Fruit fly (Drosophila melanogaster) whole organism, embryonic: ENCODE results near the gene Rpt4.
A peak's percentile ranks its signal among the peaks of the same experiment; 100 is the strongest.

Source experiments
- Asciz ChIP-seq: fragments of 200-800 bp; sonication (Bioruptor generic); optimal IDR thresholded peaks from 2 replicates; lab custom pipeline; 2017; ENCODE audit warnings: missing biosample characterization, mild to moderate bottlenecking, missing genetic modification characterization, missing genetic modification reagents
- Blimp-1 ChIP-seq: fragments of 200-800 bp; sonication (Bioruptor generic); optimal IDR thresholded peaks from 3 replicates; lab custom pipeline; 2018; ENCODE audit warnings: missing biosample characterization, missing genetic modification characterization, mild to moderate bottlenecking, moderate library complexity, missing genetic modification reagents
- CG10366 ChIP-seq: fragments of 200-800 bp; sonication (Bioruptor generic); IDR thresholded peaks from 2 replicates; pipeline ENCODE4 v1.3.6; 2022; ENCODE audit warnings: missing biosample characterization, missing genetic modification characterization
- CG12155 ChIP-seq: fragments of 200-800 bp; sonication (Bioruptor generic); optimal IDR thresholded peaks from 3 replicates; lab custom pipeline; 2016; ENCODE audit warnings: missing biosample characterization, missing genetic modification characterization
- CG13894 ChIP-seq: fragments of 200-800 bp; sonication (Bioruptor generic); optimal IDR thresholded peaks from 3 replicates; lab custom pipeline; 2018; ENCODE audit warnings: missing biosample characterization, mild to moderate bottlenecking, missing genetic modification characterization, moderate library complexity
- CG14965 ChIP-seq: fragments of 200-800 bp; sonication (Bioruptor generic); optimal IDR thresholded peaks from 2 replicates; lab custom pipeline; 2016; ENCODE audit warnings: missing biosample characterization, missing genetic modification characterization, borderline replicate concordance
- CG15073 ChIP-seq: fragments of 200-800 bp; sonication (Bioruptor generic); optimal IDR thresholded peaks from 2 replicates; lab custom pipeline; 2016; ENCODE audit warnings: missing biosample characterization, missing genetic modification characterization
- CG2889 ChIP-seq: fragments of 200-800 bp; sonication (Bioruptor generic); IDR thresholded peaks from 3 replicates; pipeline ENCODE4 v1.3.6; 2022; ENCODE audit warnings: missing biosample characterization, missing genetic modification characterization
- CG30020 ChIP-seq: fragments of 200-800 bp; optimal IDR thresholded peaks from 2 replicates; lab custom pipeline; 2019; ENCODE audit warnings: missing biosample characterization, mild to moderate bottlenecking, missing genetic modification characterization, moderate library complexity
- CG33213 ChIP-seq: fragments of 200-800 bp; sonication (Bioruptor generic); optimal IDR thresholded peaks from 3 replicates; lab custom pipeline; 2016; ENCODE audit warnings: missing biosample characterization, missing genetic modification characterization
- CG6689 ChIP-seq: fragments of 200-800 bp; sonication (Bioruptor generic); IDR thresholded peaks from 2 replicates; pipeline ENCODE4 v1.3.6; 2022; ENCODE audit warnings: missing biosample characterization, missing genetic modification characterization
- CG6765 ChIP-seq: fragments of 200-800 bp; sonication (Bioruptor generic); optimal IDR thresholded peaks from 3 replicates; lab custom pipeline; 2017; ENCODE audit warnings: missing biosample characterization, mild to moderate bottlenecking, missing genetic modification characterization
- CG7372 ChIP-seq: fragments of 200-800 bp; sonication (Bioruptor generic); IDR thresholded peaks from 2 replicates; pipeline ENCODE4 v1.3.6; 2022; ENCODE audit warnings: missing biosample characterization, missing genetic modification characterization
- CG7745 ChIP-seq: fragments of 200-800 bp; sonication (Bioruptor generic); optimal IDR thresholded peaks from 2 replicates; lab custom pipeline; 2018; ENCODE audit warnings: missing biosample characterization, mild to moderate bottlenecking, missing genetic modification characterization, moderate library complexity
- CG7963 ChIP-seq: fragments of 200-800 bp; sonication (Bioruptor generic); IDR thresholded peaks from 3 replicates; pipeline ENCODE4 v1.3.6; 2022; ENCODE audit warnings: missing biosample characterization, missing genetic modification characterization; ENCODE audit not compliant: partially characterized antibody
- CG9727 ChIP-seq: fragments of 200-800 bp; sonication (Bioruptor generic); optimal IDR thresholded peaks from 3 replicates; lab custom pipeline; 2017; ENCODE audit warnings: missing biosample characterization, mild to moderate bottlenecking, missing genetic modification characterization
- CG9932 ChIP-seq: fragments of 200-800 bp; sonication (Bioruptor generic); IDR thresholded peaks from 2 replicates; pipeline ENCODE4 v1.3.6; 2022; ENCODE audit warnings: missing biosample characterization, missing genetic modification characterization
- Dek ChIP-seq: fragments of 200-800 bp; sonication (Bioruptor generic); optimal IDR thresholded peaks from 3 replicates; lab custom pipeline; 2019; ENCODE audit warnings: missing biosample characterization, mild to moderate bottlenecking, missing genetic modification characterization, moderate library complexity
- Dref ChIP-seq: fragments of 200-800 bp; sonication (Bioruptor generic); IDR thresholded peaks from 2 replicates; pipeline ENCODE4 v1.3.6; 2022; ENCODE audit warnings: missing biosample characterization, missing genetic modification characterization
- Ets97D ChIP-seq: fragments of 200-800 bp; sonication (Bioruptor generic); optimal IDR thresholded peaks from 3 replicates; lab custom pipeline; 2016; ENCODE audit warnings: missing biosample characterization, missing genetic modification characterization
- HLH54F ChIP-seq: fragments of 200-800 bp; sonication (Bioruptor generic); optimal IDR thresholded peaks from 3 replicates; lab custom pipeline; 2016; ENCODE audit warnings: missing biosample characterization, missing genetic modification characterization
- Hr3 ChIP-seq: fragments of 200-800 bp; sonication (Bioruptor generic); optimal IDR thresholded peaks from 3 replicates; lab custom pipeline; 2016; ENCODE audit warnings: missing biosample characterization, missing genetic modification characterization
- Hsf ChIP-seq: fragments of 200-800 bp; sonication (Bioruptor generic); optimal IDR thresholded peaks from 3 replicates; lab custom pipeline; 2016; ENCODE audit warnings: missing biosample characterization, missing genetic modification characterization
- Myb ChIP-seq: fragments of 200-800 bp; sonication (Bioruptor generic); optimal IDR thresholded peaks from 2 replicates; lab custom pipeline; 2016; ENCODE audit warnings: missing biosample characterization, missing genetic modification characterization
- Nf-YB ChIP-seq: fragments of 200-800 bp; sonication (Bioruptor generic); optimal IDR thresholded peaks from 3 replicates; lab custom pipeline; 2019; ENCODE audit warnings: missing biosample characterization, mild to moderate bottlenecking, missing genetic modification characterization, moderate library complexity
- Spps ChIP-seq: fragments of 200-800 bp; sonication (Bioruptor generic); optimal IDR thresholded peaks from 2 replicates; lab custom pipeline; 2018; ENCODE audit warnings: missing biosample characterization, mild to moderate bottlenecking, missing genetic modification characterization
- al ChIP-seq: fragments of 200-800 bp; sonication (Bioruptor generic); IDR thresholded peaks from 2 replicates; pipeline ENCODE4 v1.3.6; 2022; ENCODE audit warnings: missing biosample characterization, missing genetic modification characterization
- ash1 ChIP-seq: fragments of 200-800 bp; sonication (Bioruptor generic); optimal IDR thresholded peaks from 2 replicates; lab custom pipeline; 2018; ENCODE audit warnings: missing biosample characterization, mild to moderate bottlenecking, missing genetic modification characterization
- bcd ChIP-seq: fragments of 200-800 bp; sonication (Bioruptor generic); optimal IDR thresholded peaks from 2 replicates; lab custom pipeline; 2017; ENCODE audit warnings: missing biosample characterization, mild to moderate bottlenecking, missing genetic modification characterization
- croc ChIP-seq: fragments of 200-800 bp; sonication (Bioruptor generic); conservative IDR thresholded peaks from 3 replicates; pipeline ENCODE4 v1.3.6; 2022; ENCODE audit warnings: missing biosample characterization, missing genetic modification characterization
- disco-r ChIP-seq: fragments of 200-800 bp; sonication (Bioruptor generic); optimal IDR thresholded peaks from 2 replicates; lab custom pipeline; 2016; ENCODE audit warnings: missing biosample characterization, missing genetic modification characterization
- esg ChIP-seq: fragments of 200-800 bp; sonication (Bioruptor generic); conservative IDR thresholded peaks from 2 replicates; pipeline ENCODE4 v1.3.6; 2022; ENCODE audit warnings: missing biosample characterization, missing genetic modification characterization
- gfzf ChIP-seq: fragments of 200-800 bp; sonication (Bioruptor generic); optimal IDR thresholded peaks from 2 replicates; lab custom pipeline; 2016; ENCODE audit warnings: missing biosample characterization, mild to moderate bottlenecking, missing genetic modification characterization, moderate library complexity
- hb ChIP-seq: fragments of 200-800 bp; sonication (Bioruptor generic); IDR thresholded peaks from 3 replicates; pipeline ENCODE4 v1.3.6; 2022; ENCODE audit warnings: missing biosample characterization, missing genetic modification characterization; ENCODE audit not compliant: partially characterized antibody
- her ChIP-seq: fragments of 200-800 bp; sonication (Bioruptor generic); optimal IDR thresholded peaks from 2 replicates; lab custom pipeline; 2016; ENCODE audit warnings: missing biosample characterization, missing genetic modification characterization
- jigr1 ChIP-seq: fragments of 200-800 bp; sonication (Bioruptor generic); IDR thresholded peaks from 3 replicates; pipeline ENCODE4 v1.3.6; 2022; ENCODE audit warnings: missing biosample characterization, missing genetic modification characterization
- lbe ChIP-seq: fragments of 200-800 bp; sonication (Bioruptor generic); optimal IDR thresholded peaks from 2 replicates; lab custom pipeline; 2016; ENCODE audit warnings: missing biosample characterization, mild to moderate bottlenecking, missing genetic modification characterization
- lmd ChIP-seq: fragments of 200-800 bp; sonication (Bioruptor generic); IDR thresholded peaks from 2 replicates; pipeline ENCODE4 v1.3.6; 2022; ENCODE audit warnings: missing biosample characterization, missing genetic modification characterization
- maf-S ChIP-seq: fragments of 200-800 bp; sonication (Bioruptor generic); optimal IDR thresholded peaks from 2 replicates; lab custom pipeline; 2016; ENCODE audit warnings: missing biosample characterization, missing genetic modification characterization
- otp ChIP-seq: fragments of 200-800 bp; sonication (Bioruptor generic); IDR thresholded peaks from 3 replicates; pipeline ENCODE4, ENCODE4 v1.3.6; 2022; ENCODE audit warnings: missing biosample characterization, missing genetic modification characterization
- seq ChIP-seq: fragments of 200-800 bp; sonication (Bioruptor generic); IDR thresholded peaks from 2 replicates; pipeline ENCODE4 v1.3.6; 2022; ENCODE audit warnings: missing biosample characterization, missing genetic modification characterization
- sisA ChIP-seq: fragments of 200-800 bp; sonication (Bioruptor generic); IDR thresholded peaks from 2 replicates; pipeline ENCODE4 v1.3.6; 2022; ENCODE audit warnings: missing biosample characterization, missing genetic modification characterization
- sr ChIP-seq: fragments of 200-800 bp; sonication (Bioruptor generic); IDR thresholded peaks from 3 replicates; pipeline ENCODE4 v1.3.6; 2022; ENCODE audit warnings: missing biosample characterization, missing genetic modification characterization
- tap ChIP-seq: fragments of 200-800 bp; optimal IDR thresholded peaks from 3 replicates; lab custom pipeline; 2019; ENCODE audit warnings: missing biosample characterization, mild to moderate bottlenecking, missing genetic modification characterization, moderate library complexity
- tll ChIP-seq, 2 experiments: fragments of 200-800 bp in 1 of 2; fragments of >200 bp in 1 of 2; sonication (Bioruptor generic) in 1 of 2; optimal IDR thresholded peaks; 2 replicates each; lab custom pipeline; 2017 to 2019; ENCODE audit warnings: missing biosample characterization in 2 of 2, missing genetic modification characterization in 2 of 2, mild to moderate bottlenecking in 1 of 2, moderate library complexity in 1 of 2
- yki ChIP-seq: fragments of >200 bp; optimal IDR thresholded peaks from 3 replicates; lab custom pipeline; 2018

Gene Rpt4

dm6 chrX:6263614-6264130 is 27.4 kb downstream of the Rpt4 start (continued):
- TF ChIP-seq Myb, result no peak
- no peak for TF ChIP-seq tll (GFP tag; optimal IDR thresholded peaks at IDR 0.05; lab: Kevin White, UChicago)
- peak; percentile 48; the same call in 1 of the 2 replicates for TF ChIP-seq CG9932
- no peak for TF ChIP-seq lbe (GFP tag; lab: Kevin White, UChicago)
- no peak for TF ChIP-seq hb (GFP tag; lab: Robert Waterston, UW)
- peak; percentile 81 for TF ChIP-seq CG9727 (GFP tag; lab: Kevin White, UChicago)
- peak; percentile 51 for TF ChIP-seq CG13894 (tag; lab: Kevin White, UChicago)
- TF ChIP-seq Nf-YB, result peak; percentile 49
- TF ChIP-seq seq (GFP tag; lab: Robert Waterston, UW), result peak; percentile 82
- TF ChIP-seq her (GFP tag; lab: Kevin White, UChicago), result no peak
- TF ChIP-seq maf-S (GFP tag; lab: Kevin White, UChicago), result no peak
- TF ChIP-seq CG7963 (GFP tag; lab: Robert Waterston, UW), result no peak
- peak; percentile 12 for TF ChIP-seq Ets97D
- no peak; the same call in 1 of the 2 replicates for TF ChIP-seq CG10366 (GFP tag; lab: Robert Waterston, UW)
- no peak for TF ChIP-seq CG15073
- TF ChIP-seq CG7745 (tag; lab: Kevin White, UChicago), result no peak
- no peak for TF ChIP-seq otp (GFP tag; lab: Robert Waterston, UW)
- TF ChIP-seq bcd (GFP tag; lab: Kevin White, UChicago), result peak; percentile 84
- no peak for TF ChIP-seq yki (lab: Kevin White, UChicago)
- peak; percentile 76 for TF ChIP-seq CG6765
- peak; percentile 48 for TF ChIP-seq Hr3 (GFP tag; lab: Kevin White, UChicago)
- TF ChIP-seq CG6689 (GFP tag; lab: Robert Waterston, UW), result peak; percentile 79
- peak; percentile 42; the same call in 1 of the 3 replicates for TF ChIP-seq croc (GFP tag; lab: Robert Waterston, UW)
- TF ChIP-seq esg, result peak; percentile 71
- TF ChIP-seq HLH54F (GFP tag; lab: Kevin White, UChicago), result peak; percentile 55
- peak; percentile 15; the same call in 1 of the 3 replicates for TF ChIP-seq sr
- no peak for TF ChIP-seq gfzf
- TF ChIP-seq CG2889, result no peak
- no peak for TF ChIP-seq ash1 (GFP tag; lab: Kevin White, UChicago)
- peak; percentile 50 for TF ChIP-seq CG12155 (GFP tag; lab: Kevin White, UChicago)
- no peak for TF ChIP-seq CG14965 (GFP tag; lab: Kevin White, UChicago)
- peak; percentile 70 for TF ChIP-seq tap (tag; lab: Kevin White, UChicago)
- no peak for TF ChIP-seq disco-r (GFP tag; lab: Kevin White, UChicago)
- TF ChIP-seq al (GFP tag; lab: Robert Waterston, UW), result peak; percentile 54; the same call in 1 of the 2 replicates
- TF ChIP-seq CG33213, result peak; percentile 16
- TF ChIP-seq CG30020 (tag; lab: Kevin White, UChicago), result peak; percentile 31
- peak; percentile 78 for TF ChIP-seq Asciz (GFP tag; lab: Kevin White, UChicago)
- peak; percentile 77 for TF ChIP-seq lmd (GFP tag; lab: Robert Waterston, UW)
- no peak for TF ChIP-seq Dref (GFP tag; lab: Robert Waterston, UW)
- TF ChIP-seq Hsf, result peak; percentile 54
- TF ChIP-seq Dek, result peak; percentile 51
- peak; percentile 61 for TF ChIP-seq sisA
- TF ChIP-seq CG7372 (GFP tag; lab: Robert Waterston, UW), result peak; percentile 54; the same call in 1 of the 2 replicates
- 0 out of 3 replicates have a peak, but pooled peaks have one; percentile 20 for TF ChIP-seq jigr1
- peak; percentile 0 for TF ChIP-seq Spps (tag; lab: Kevin White, UChicago)
- peak; percentile 70 for TF ChIP-seq Blimp-1 (GFP tag; lab: Kevin White, UChicago)
